Worm (Caenorhabditis elegans): ENCODE results near the gene K03H9.3.

Gene K03H9.3

ce11 chrII:6401649-6402048 lies 21.3 kb upstream of the K03H9.3 start, which contains the start of gene btb-2 (continued):
- TF ChIP-seq lsy-2 (tag; optimal IDR thresholded peaks at IDR 0.05), result no peak

ce11 chrII:6403233-6403632 lies 19.7 kb upstream of the K03H9.3 start, which contains the start of gene T25D10.1:
T25D10.1 (plus strand) TSS chrII:6403401.
- TF ChIP-seq pqm-1 (tag; optimal IDR thresholded peaks at IDR 0.05) (peak; percentile 34), mep-1 (tag; optimal IDR thresholded peaks at IDR 0.05) (peak; percentile 21), arid-1 (GFP tag; conservative IDR thresholded peaks at IDR 0.05) (no peak), daf-16 (GFP tag; optimal IDR thresholded peaks at IDR 0.05) (no peak), daf-16 (tag; optimal IDR thresholded peaks at IDR 0.05) (peak; percentile 53), ces-1 (GFP tag; optimal IDR thresholded peaks at IDR 0.05) (no peak), dve-1 (tag; optimal IDR thresholded peaks at IDR 0.05; ENCODE audit: insufficient read depth) (no peak), F49E8.2 (tag; optimal IDR thresholded peaks at IDR 0.05; ENCODE audit: borderline replicate concordance) (no peak), egl-27 (tag; optimal IDR thresholded peaks at IDR 0.05) (no peak), lin-29 (GFP tag; IDR thresholded peaks at IDR 0.05) (no peak)

- TF ChIP-seq daf-16 (GFP tag; optimal IDR thresholded peaks at IDR 0.05), result no peak
- TF ChIP-seq daf-16 (tag; optimal IDR thresholded peaks at IDR 0.05), result peak; percentile 43
- TF ChIP-seq set-16 (GFP tag; IDR thresholded peaks at IDR 0.05), result no peak
Observed at ce11 chrII:6407279-6407678, 15.6 kb upstream of the K03H9.3 start, which contains the start of gene spp-11. spp-11 (minus strand) TSS chrII:6407379.

ce11 chrII:6409098-6409497 lies 13.8 kb upstream of the K03H9.3 start:
- TF ChIP-seq ctbp-1 (GFP tag; IDR thresholded peaks at IDR 0.05), result no peak
- TF ChIP-seq saeg-2 (GFP tag; IDR thresholded peaks at IDR 0.05), result no peak
- TF ChIP-seq unc-130 (GFP tag; optimal IDR thresholded peaks at IDR 0.05), result no peak
- TF ChIP-seq ceh-44 (GFP tag; IDR thresholded peaks at IDR 0.05), result no peak
- no peak for TF ChIP-seq R02D3.7 (tag; optimal IDR thresholded peaks at IDR 0.05)

- TF ChIP-seq mes-2 (tag; optimal IDR thresholded peaks at IDR 0.05; ENCODE audit: poor library complexity, severe bottlenecking), result no peak
- no peak for TF ChIP-seq nhr-41 (GFP tag; IDR thresholded peaks at IDR 0.05)
- peak in 1 of 2 experiments; percentile 31 for TF ChIP-seq unc-62 (GFP tag; optimal IDR thresholded peaks at IDR 0.05 in 1 of 2)
- no peak for TF ChIP-seq unc-62 (tag; optimal IDR thresholded peaks at IDR 0.05)
- no peak for TF ChIP-seq F44E2.7 (GFP tag; IDR thresholded peaks at IDR 0.05)
- no peak for TF ChIP-seq mdt-29 (GFP tag; IDR thresholded peaks at IDR 0.05)
- TF ChIP-seq lin-38 (GFP tag; IDR thresholded peaks at IDR 0.05), result no peak
Observed at ce11 chrII:6410181-6410580, 12.7 kb upstream of the K03H9.3 start, which contains the start of gene T25D10.4. T25D10.4 (minus strand) TSS chrII:6410281.

ce11 chrII:6411660-6412451 lies 11.1 kb upstream of the K03H9.3 start:
- TF ChIP-seq lim-7 (GFP tag; IDR thresholded peaks at IDR 0.05) (no peak), mxl-3 (GFP tag; optimal IDR thresholded peaks at IDR 0.05) (peak; percentile 36), unc-62 (GFP tag; optimal IDR thresholded peaks at IDR 0.05 in 1 of 2) (peak in 1 of 2 experiments; percentile 83), unc-62 (tag; optimal IDR thresholded peaks at IDR 0.05) (no peak), ces-1 (GFP tag; optimal IDR thresholded peaks at IDR 0.05) (no peak), nhr-237 (tag; optimal IDR thresholded peaks at IDR 0.05) (no peak), lin-15B (tag; optimal IDR thresholded peaks at IDR 0.05) (no peak), dmd-8 (GFP tag; IDR thresholded peaks at IDR 0.05) (no peak), dve-1 (tag; optimal IDR thresholded peaks at IDR 0.05; ENCODE audit: insufficient read depth) (no peak), mes-2 (tag; optimal IDR thresholded peaks at IDR 0.05; ENCODE audit: poor library complexity, severe bottlenecking) (no peak), nhr-28 (tag; optimal IDR thresholded peaks at IDR 0.05) (no peak), ctbp-1 (GFP tag; IDR thresholded peaks at IDR 0.05) (no peak), pqm-1 (tag; optimal IDR thresholded peaks at IDR 0.05) (no peak), aha-1 (tag) (peak; percentile 94), F49E8.2 (tag; optimal IDR thresholded peaks at IDR 0.05; ENCODE audit: borderline replicate concordance) (no peak), R02D3.7 (tag; optimal IDR thresholded peaks at IDR 0.05) (no peak), egl-27 (tag; optimal IDR thresholded peaks at IDR 0.05) (no peak), fkh-10 (GFP tag; optimal IDR thresholded peaks at IDR 0.05) (no peak), Y48G9A.11 (GFP tag; IDR thresholded peaks at IDR 0.05) (no peak), zfp-3 (GFP tag; conservative IDR thresholded peaks at IDR 0.05) (no peak), lin-13 (GFP tag; optimal IDR thresholded peaks at IDR 0.05) (no peak), dmd-9 (GFP tag; IDR thresholded peaks at IDR 0.05) (no peak), lin-38 (GFP tag; IDR thresholded peaks at IDR 0.05) (no peak), saeg-2 (GFP tag; IDR thresholded peaks at IDR 0.05) (no peak), rbr-2 (tag; optimal IDR thresholded peaks at IDR 0.05) (no peak), madf-9 (GFP tag; conservative IDR thresholded peaks at IDR 0.05) (no peak)
